Fruit fly (Drosophila melanogaster) whole organism, prepupa: ENCODE data around the gene mfrn.

Source experiments
- CG11762 ChIP-seq: fragments of 200-800 bp; sonication (Bioruptor generic); optimal IDR thresholded peaks from 3 replicates; lab custom pipeline; 2016; ENCODE audit warnings: missing biosample characterization, missing genetic modification characterization; ENCODE audit not compliant: insufficient read depth
- CG7368 ChIP-seq: fragments of 200-800 bp; sonication (Bioruptor generic); optimal IDR thresholded peaks from 3 replicates; lab custom pipeline; 2016; ENCODE audit warnings: missing biosample characterization, missing genetic modification characterization
- Eip78C ChIP-seq: fragments of 200-800 bp; sonication (Bioruptor generic); peaks from one replicate; lab custom pipeline; 2016; ENCODE audit warnings: missing biosample characterization, missing genetic modification characterization
- Ets96B ChIP-seq: fragments of 200-800 bp; optimal IDR thresholded peaks from 2 replicates; lab custom pipeline; 2019; ENCODE audit warnings: missing biosample characterization, mild to moderate bottlenecking, missing genetic modification characterization, moderate library complexity
- Sox102F ChIP-seq: fragments of 200-800 bp; sonication (Bioruptor generic); optimal IDR thresholded peaks from 2 replicates; lab custom pipeline; 2016; ENCODE audit warnings: missing biosample characterization, mild to moderate bottlenecking, missing genetic modification characterization
- cyc ChIP-seq: fragments of 200-800 bp; sonication (Bioruptor generic); optimal IDR thresholded peaks from 3 replicates; lab custom pipeline; 2016; ENCODE audit warnings: missing biosample characterization, missing genetic modification characterization
- ss ChIP-seq, 2 experiments: fragments of 200-800 bp; sonication (Bioruptor generic); optimal IDR thresholded peaks; 2 replicates in 1 of 2; 3 replicates in 1 of 2; lab custom pipeline; 2017 to 2018; ENCODE audit warnings: mild to moderate bottlenecking in 2 of 2, missing biosample characterization in 2 of 2, missing genetic modification characterization in 2 of 2, moderate library complexity in 1 of 2
- vri ChIP-seq: fragments of 200-800 bp; sonication (Bioruptor generic); optimal IDR thresholded peaks from 3 replicates; lab custom pipeline; 2016; ENCODE audit warnings: missing biosample characterization, mild to moderate bottlenecking, missing genetic modification characterization

dm6 chr3R:27916355-27917019 is 31.3 kb downstream of the mfrn start, which contains the start of the genes CG5003 and mRpS22:
- TF ChIP-seq Sox102F (GFP tag; lab: Kevin White, UChicago): peak; percentile 46
- no peak for TF ChIP-seq vri (GFP tag; lab: Kevin White, UChicago)
- TF ChIP-seq Ets96B (tag; lab: Kevin White, UChicago): peak; percentile 12
- peak in 1 of 2 experiments; percentile 52 for TF ChIP-seq ss (GFP tag; optimal IDR thresholded peaks at IDR 0.05; lab: Kevin White, UChicago)
- peak; percentile 56 for TF ChIP-seq CG11762 (GFP tag; lab: Kevin White, UChicago)
- TF ChIP-seq CG7368 (GFP tag; lab: Kevin White, UChicago): peak; percentile 33
- peak; percentile 49 for TF ChIP-seq cyc (GFP tag; lab: Kevin White, UChicago)
- TF ChIP-seq Eip78C: peak; percentile 81
